Fruit fly (Drosophila melanogaster) whole organism, embryonic: ENCODE data around the gene CG6136.

Source experiments
- CG10654 ChIP-seq: fragments of 200-800 bp; sonication (Bioruptor generic); optimal IDR thresholded peaks from 2 replicates; lab custom pipeline; 2016; ENCODE audit warnings: missing biosample characterization, missing genetic modification characterization
- CG11085 ChIP-seq: fragments of 200-800 bp; sonication (Bioruptor generic); IDR thresholded peaks from 2 replicates; pipeline ENCODE4 v1.3.6; 2022; ENCODE audit warnings: missing biosample characterization, missing genetic modification characterization
- CG11398 ChIP-seq: fragments of 200-800 bp; sonication (Bioruptor generic); optimal IDR thresholded peaks from 2 replicates; lab custom pipeline; 2016; ENCODE audit warnings: missing biosample characterization, missing genetic modification characterization
- CG11560 ChIP-seq: fragments of 200-800 bp; sonication (Bioruptor generic); IDR thresholded peaks from 3 replicates; pipeline ENCODE4 v1.3.6; 2022; ENCODE audit warnings: missing biosample characterization, missing genetic modification characterization
- CG12155 ChIP-seq: fragments of 200-800 bp; sonication (Bioruptor generic); optimal IDR thresholded peaks from 3 replicates; lab custom pipeline; 2016; ENCODE audit warnings: missing biosample characterization, missing genetic modification characterization
- CG14050 ChIP-seq: fragments of 200-800 bp; sonication (Bioruptor generic); IDR thresholded peaks from 3 replicates; pipeline ENCODE4 v1.3.6; 2022; ENCODE audit warnings: missing biosample characterization, missing genetic modification characterization
- CG14441 ChIP-seq: fragments of 200-800 bp; sonication (Bioruptor generic); IDR thresholded peaks from 2 replicates; pipeline ENCODE4 v1.3.6; 2022; ENCODE audit warnings: missing biosample characterization, missing genetic modification characterization
- CG14710 ChIP-seq: fragments of 200-800 bp; sonication (Bioruptor generic); optimal IDR thresholded peaks from 3 replicates; lab custom pipeline; 2019; ENCODE audit warnings: missing biosample characterization, mild to moderate bottlenecking, missing genetic modification characterization, moderate library complexity
- CG14965 ChIP-seq: fragments of 200-800 bp; sonication (Bioruptor generic); optimal IDR thresholded peaks from 2 replicates; lab custom pipeline; 2016; ENCODE audit warnings: missing biosample characterization, missing genetic modification characterization, borderline replicate concordance
- CG15479 ChIP-seq: fragments of 200-800 bp; sonication (Bioruptor generic); optimal IDR thresholded peaks from 3 replicates; lab custom pipeline; 2019; ENCODE audit warnings: missing biosample characterization, mild to moderate bottlenecking, missing genetic modification characterization, moderate library complexity
- CG17385 ChIP-seq: fragments of 200-800 bp; sonication (Bioruptor generic); optimal IDR thresholded peaks from 3 replicates; lab custom pipeline; 2018; ENCODE audit warnings: missing biosample characterization, mild to moderate bottlenecking, missing genetic modification characterization
- CG17612 ChIP-seq: fragments of 200-800 bp; sonication (Bioruptor generic); IDR thresholded peaks from 2 replicates; pipeline ENCODE4 v1.3.6; 2022; ENCODE audit warnings: missing biosample characterization, missing genetic modification characterization
- CG17802 ChIP-seq: fragments of 200-800 bp; sonication (Bioruptor generic); optimal IDR thresholded peaks from 2 replicates; lab custom pipeline; 2018; ENCODE audit warnings: missing biosample characterization, mild to moderate bottlenecking, missing genetic modification characterization, moderate library complexity
- CG2202 ChIP-seq: fragments of 200-800 bp; sonication (Bioruptor generic); optimal IDR thresholded peaks from 2 replicates; lab custom pipeline; 2018; ENCODE audit warnings: missing biosample characterization, mild to moderate bottlenecking, missing genetic modification characterization
- CG43689 ChIP-seq: fragments of 200-800 bp; sonication (Bioruptor generic); IDR thresholded peaks from 2 replicates; pipeline ENCODE4 v1.3.6; 2022; ENCODE audit warnings: missing biosample characterization, missing genetic modification characterization
- CG6254 ChIP-seq: fragments of 200-800 bp; sonication (Bioruptor generic); optimal IDR thresholded peaks from 3 replicates; lab custom pipeline; 2017; ENCODE audit warnings: mild to moderate bottlenecking, missing biosample characterization, missing genetic modification reagents, missing genetic modification characterization
- CG8281 ChIP-seq: fragments of 200-800 bp; sonication (Bioruptor generic); optimal IDR thresholded peaks from 2 replicates; lab custom pipeline; 2018; ENCODE audit warnings: missing biosample characterization, mild to moderate bottlenecking, missing genetic modification characterization, moderate library complexity
- CHES-1-like ChIP-seq: fragments of 200-800 bp; sonication (Bioruptor generic); optimal IDR thresholded peaks from 2 replicates; lab custom pipeline; 2016; ENCODE audit warnings: missing biosample characterization, missing genetic modification characterization
- CoRest ChIP-seq: fragments of 200-800 bp; sonication (Bioruptor generic); optimal IDR thresholded peaks from 3 replicates; lab custom pipeline; 2018; ENCODE audit warnings: missing biosample characterization, mild to moderate bottlenecking, missing genetic modification characterization, moderate library complexity
- Eip74EF ChIP-seq, 2 experiments: fragments of 200-800 bp in 1 of 2; fragments of >200 bp in 1 of 2; sonication (Bioruptor generic) in 1 of 2; optimal IDR thresholded peaks; 2 replicates each; lab custom pipeline; 2017 to 2019; ENCODE audit warnings: missing biosample characterization in 2 of 2, missing genetic modification characterization in 2 of 2, mild to moderate bottlenecking in 1 of 2, moderate library complexity in 1 of 2
- Hand ChIP-seq: fragments of 200-800 bp; sonication (Bioruptor generic); optimal IDR thresholded peaks from 2 replicates; lab custom pipeline; 2017; ENCODE audit warnings: mild to moderate bottlenecking, missing biosample characterization, missing genetic modification reagents, missing genetic modification characterization
- Hmr ChIP-seq: fragments of 200-800 bp; sonication (Bioruptor generic); optimal IDR thresholded peaks from 3 replicates; lab custom pipeline; 2017; ENCODE audit warnings: mild to moderate bottlenecking, missing biosample characterization, missing genetic modification reagents, missing genetic modification characterization
- Hmx ChIP-seq: fragments of 200-800 bp; sonication (Bioruptor generic); optimal IDR thresholded peaks from 2 replicates; lab custom pipeline; 2016; ENCODE audit warnings: missing biosample characterization, missing genetic modification characterization
- Hr78 ChIP-seq, 2 experiments: fragments of 200-800 bp in 1 of 2; fragments of >200 bp in 1 of 2; sonication (Bioruptor generic) in 1 of 2; optimal IDR thresholded peaks; 2 replicates each; lab custom pipeline; 2017 to 2019; ENCODE audit warnings: missing biosample characterization in 2 of 2, missing genetic modification characterization in 2 of 2, mild to moderate bottlenecking in 1 of 2, moderate library complexity in 1 of 2
- Hsf ChIP-seq: fragments of 200-800 bp; sonication (Bioruptor generic); optimal IDR thresholded peaks from 3 replicates; lab custom pipeline; 2016; ENCODE audit warnings: missing biosample characterization, missing genetic modification characterization
- Med ChIP-seq: fragments of 200-800 bp; sonication (Bioruptor generic); peaks from one replicate; lab custom pipeline; 2016; ENCODE audit warnings: missing biosample characterization, missing genetic modification characterization, mild to moderate bottlenecking, inconsistent platforms, moderate library complexity
- Meics ChIP-seq: fragments of 200-800 bp; sonication (Bioruptor generic); optimal IDR thresholded peaks from 2 replicates; lab custom pipeline; 2017; ENCODE audit warnings: missing biosample characterization, mild to moderate bottlenecking, missing genetic modification characterization
- Opbp ChIP-seq: fragments of 200-800 bp; sonication (Bioruptor generic); IDR thresholded peaks from 3 replicates; pipeline ENCODE4 v1.3.6; 2022; ENCODE audit warnings: missing biosample characterization, missing genetic modification characterization; ENCODE audit not compliant: partially characterized antibody
- ab ChIP-seq: fragments of 200-800 bp; sonication (Bioruptor generic); optimal IDR thresholded peaks from 2 replicates; lab custom pipeline; 2016; ENCODE audit warnings: missing biosample characterization, missing genetic modification characterization
- amos ChIP-seq: fragments of 200-800 bp; sonication (Bioruptor generic); IDR thresholded peaks from 2 replicates; pipeline ENCODE4 v1.3.6; 2022; ENCODE audit warnings: missing biosample characterization, missing genetic modification characterization; ENCODE audit not compliant: partially characterized antibody
- bigmax ChIP-seq: fragments of 200-800 bp; sonication (Bioruptor generic); optimal IDR thresholded peaks from 2 replicates; lab custom pipeline; 2018; ENCODE audit warnings: missing biosample characterization, mild to moderate bottlenecking, missing genetic modification characterization
- cg ChIP-seq: fragments of 200-800 bp; sonication (Bioruptor generic); optimal IDR thresholded peaks from 3 replicates; lab custom pipeline; 2019; ENCODE audit warnings: missing biosample characterization, mild to moderate bottlenecking, missing genetic modification characterization, moderate library complexity
- ci ChIP-seq: fragments of 200-800 bp; sonication (Bioruptor generic); IDR thresholded peaks from 3 replicates; pipeline ENCODE4 v1.3.6; 2022; ENCODE audit warnings: missing biosample characterization, missing genetic modification characterization
- croc ChIP-seq: fragments of 200-800 bp; sonication (Bioruptor generic); conservative IDR thresholded peaks from 3 replicates; pipeline ENCODE4 v1.3.6; 2022; ENCODE audit warnings: missing biosample characterization, missing genetic modification characterization
- esg ChIP-seq: fragments of 200-800 bp; sonication (Bioruptor generic); conservative IDR thresholded peaks from 2 replicates; pipeline ENCODE4 v1.3.6; 2022; ENCODE audit warnings: missing biosample characterization, missing genetic modification characterization
- fru ChIP-seq: fragments of >200 bp; optimal IDR thresholded peaks from 2 replicates; lab custom pipeline; 2017
- gt ChIP-seq: fragments of 200-800 bp; sonication (Bioruptor generic); IDR thresholded peaks from 2 replicates; pipeline ENCODE4 v1.3.6; 2022; ENCODE audit warnings: missing biosample characterization, missing genetic modification characterization
- lov ChIP-seq, 2 experiments: fragments of 200-800 bp in 1 of 2; fragments of >200 bp in 1 of 2; sonication (Bioruptor generic) in 1 of 2; IDR thresholded peaks in 1 of 2; optimal IDR thresholded peaks in 1 of 2; 2 replicates in 1 of 2; 3 replicates in 1 of 2; pipeline versions ENCODE4 v1.3.6 to Lab custom; 2017 to 2022; ENCODE audit warnings: missing biosample characterization in 1 of 2, missing genetic modification characterization in 1 of 2
- nau ChIP-seq: fragments of 200-800 bp; sonication (Bioruptor generic); optimal IDR thresholded peaks from 3 replicates; lab custom pipeline; 2017; ENCODE audit warnings: missing biosample characterization, mild to moderate bottlenecking, missing genetic modification characterization, missing genetic modification reagents
- nom ChIP-seq: fragments of 200-800 bp; sonication (Bioruptor generic); optimal IDR thresholded peaks from 2 replicates; lab custom pipeline; 2017; ENCODE audit warnings: missing biosample characterization, missing genetic modification characterization, mild to moderate bottlenecking, moderate library complexity, missing genetic modification reagents
- pb ChIP-seq: fragments of 200-800 bp; sonication (Bioruptor generic); optimal IDR thresholded peaks from 3 replicates; lab custom pipeline; 2016; ENCODE audit warnings: missing biosample characterization, missing genetic modification characterization
- psq ChIP-seq: fragments of 200-800 bp; sonication (Bioruptor generic); optimal IDR thresholded peaks from 2 replicates; lab custom pipeline; 2017; ENCODE audit warnings: missing biosample characterization, missing genetic modification characterization
- repo ChIP-seq: fragments of 200-800 bp; sonication (Bioruptor generic); optimal IDR thresholded peaks from 2 replicates; lab custom pipeline; 2016; ENCODE audit warnings: missing biosample characterization, missing genetic modification characterization
- sens-2 ChIP-seq: fragments of 200-800 bp; sonication (Bioruptor generic); IDR thresholded peaks from 2 replicates; pipeline ENCODE4 v1.3.6; 2022; ENCODE audit warnings: missing biosample characterization, missing genetic modification characterization
- sim ChIP-seq: fragments of 200-800 bp; sonication (Bioruptor generic); IDR thresholded peaks from 2 replicates; pipeline ENCODE4 v1.3.6; 2022; ENCODE audit warnings: missing biosample characterization, missing genetic modification characterization
- sob ChIP-seq: fragments of 200-800 bp; sonication (Bioruptor generic); IDR thresholded peaks from 2 replicates; pipeline ENCODE4 v1.3.6; 2022; ENCODE audit warnings: missing biosample characterization, missing genetic modification characterization
- ssp ChIP-seq: fragments of 200-800 bp; sonication (Bioruptor generic); IDR thresholded peaks from 2 replicates; pipeline ENCODE4 v1.3.6; 2022; ENCODE audit warnings: missing biosample characterization, missing genetic modification characterization
- stc ChIP-seq: fragments of 200-800 bp; sonication (Bioruptor generic); IDR thresholded peaks from 2 replicates; pipeline ENCODE4 v1.3.6; 2022; ENCODE audit warnings: missing biosample characterization, missing genetic modification characterization
- toy ChIP-seq: fragments of 200-800 bp; sonication (Bioruptor generic); IDR thresholded peaks from 2 replicates; pipeline ENCODE4 v1.3.6; 2022; ENCODE audit warnings: missing biosample characterization, missing genetic modification characterization
- unc-4 ChIP-seq: fragments of 200-800 bp; sonication (Bioruptor generic); IDR thresholded peaks from 2 replicates; pipeline ENCODE4 v1.3.6; 2022; ENCODE audit warnings: missing biosample characterization, missing genetic modification characterization; ENCODE audit not compliant: partially characterized antibody
- vvl ChIP-seq: fragments of 200-800 bp; sonication (Bioruptor generic); IDR thresholded peaks from 2 replicates; pipeline ENCODE4 v1.3.6; 2022; ENCODE audit warnings: missing biosample characterization, missing genetic modification characterization

CG6136 gene

DNA sequence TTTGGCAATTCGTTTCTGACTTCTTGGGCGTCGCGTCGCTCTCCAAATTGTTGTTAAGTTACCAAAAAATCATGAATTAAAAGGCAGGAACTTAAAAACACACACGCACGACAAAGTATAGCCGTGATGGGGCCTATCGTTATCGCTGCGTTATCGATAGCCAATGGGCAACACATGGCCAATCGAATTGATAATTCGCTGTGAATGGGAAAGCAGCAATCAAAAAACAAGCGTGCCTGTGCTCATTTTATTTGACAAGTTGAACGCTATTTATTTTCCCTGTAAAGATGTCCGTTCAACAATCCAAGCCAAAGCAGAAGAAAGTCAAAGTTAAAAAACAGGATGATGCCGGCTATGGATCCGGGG, 26.0 kb downstream of the CG6136 start, which contains the start of the genes Surf4 and CG31301 (continued):
- no peak for TF ChIP-seq CG14441 (GFP tag; lab: Robert Waterston, UW)
- TF ChIP-seq CG14710 (tag; lab: Kevin White, UChicago) = no peak
- no peak for TF ChIP-seq sob (GFP tag; lab: Robert Waterston, UW)
- TF ChIP-seq bigmax (GFP tag; lab: Kevin White, UChicago) = no peak
- TF ChIP-seq CG17612 (GFP tag; lab: Robert Waterston, UW) = no peak
- TF ChIP-seq stc (GFP tag; lab: Robert Waterston, UW) = no peak
- no peak for TF ChIP-seq CG15479 (GFP tag; lab: Kevin White, UChicago)
- no peak for TF ChIP-seq CG2202 (tag; lab: Kevin White, UChicago)
- peak; percentile 87; the same call in 2 of the 3 replicates for TF ChIP-seq Opbp (GFP tag; lab: Robert Waterston, UW)
- TF ChIP-seq psq (GFP tag; lab: Kevin White, UChicago) = no peak
- no peak for TF ChIP-seq CG17802 (tag; lab: Kevin White, UChicago)
- TF ChIP-seq Hr78 (GFP tag; optimal IDR thresholded peaks at IDR 0.05; lab: Kevin White, UChicago) = no peak
- no peak for TF ChIP-seq CHES-1-like (GFP tag; lab: Kevin White, UChicago)
- peak; percentile 13 for TF ChIP-seq CG12155 (GFP tag; lab: Kevin White, UChicago)
- TF ChIP-seq fru (lab: Kevin White, UChicago) = no peak
- TF ChIP-seq repo (GFP tag; lab: Kevin White, UChicago) = no peak
- TF ChIP-seq Hmr (GFP tag; lab: Kevin White, UChicago) = no peak
- no peak for TF ChIP-seq Eip74EF (GFP tag; optimal IDR thresholded peaks at IDR 0.05; lab: Kevin White, UChicago)
- TF ChIP-seq CG14050 (GFP tag; lab: Robert Waterston, UW) = no peak
- TF ChIP-seq toy (GFP tag; lab: Robert Waterston, UW) = no peak
- peak; percentile 34 for TF ChIP-seq CG17385 (GFP tag; lab: Kevin White, UChicago)
- no peak for TF ChIP-seq CG6254 (GFP tag; lab: Kevin White, UChicago)
- no peak for TF ChIP-seq Meics (GFP tag; lab: Kevin White, UChicago)
- TF ChIP-seq CG11085 (GFP tag; lab: Robert Waterston, UW) = no peak
- TF ChIP-seq CG8281 = no peak
- peak; percentile 71 for TF ChIP-seq Med (GFP tag; lab: Kevin White, UChicago)
- no peak for TF ChIP-seq ssp (GFP tag; lab: Robert Waterston, UW)
- TF ChIP-seq ci (GFP tag; lab: Robert Waterston, UW) = no peak
- 0 out of 2 replicates have a peak, but pooled peaks have one; percentile 29 for TF ChIP-seq vvl
- no peak for TF ChIP-seq lov (optimal IDR thresholded peaks at IDR 0.05; lab: Kevin White, UChicago)
- no peak for TF ChIP-seq lov (GFP tag; IDR thresholded peaks at IDR 0.05; lab: Robert Waterston, UW)
- TF ChIP-seq sens-2 (GFP tag; lab: Robert Waterston, UW) = no peak
- TF ChIP-seq ab (GFP tag; lab: Kevin White, UChicago) = no peak
- no peak for TF ChIP-seq sim (GFP tag; lab: Robert Waterston, UW)
- no peak for TF ChIP-seq Hand (GFP tag; lab: Kevin White, UChicago)
- TF ChIP-seq amos (GFP tag; lab: Robert Waterston, UW) = peak; percentile 74
- peak; percentile 59 for TF ChIP-seq unc-4 (GFP tag; lab: Robert Waterston, UW)
- no peak for TF ChIP-seq CG43689 (GFP tag; lab: Robert Waterston, UW)
- no peak for TF ChIP-seq croc (GFP tag; lab: Robert Waterston, UW)
- TF ChIP-seq gt (GFP tag; lab: Robert Waterston, UW) = no peak
- TF ChIP-seq Hmx = no peak
- no peak for TF ChIP-seq CG11398 (GFP tag; lab: Kevin White, UChicago)
- no peak for TF ChIP-seq nau
- no peak for TF ChIP-seq cg
- no peak for TF ChIP-seq CoRest
- no peak for TF ChIP-seq pb
- TF ChIP-seq CG11560 (tag; lab: Robert Waterston, UW) = no peak
- TF ChIP-seq CG10654 (GFP tag; lab: Kevin White, UChicago) = no peak
- TF ChIP-seq Hsf (GFP tag; lab: Kevin White, UChicago) = no peak
- TF ChIP-seq CG14965 (GFP tag; lab: Kevin White, UChicago) = no peak
- no peak for TF ChIP-seq esg (GFP tag; lab: Robert Waterston, UW)
- no peak for TF ChIP-seq nom (GFP tag; lab: Kevin White, UChicago)
